Worm (Caenorhabditis elegans) whole organism, L4/young adult: Measurements from ENCODE around the gene grd-7.

ENCODE experiments used
- dao-5 ChIP-seq: sonication (generic microtip); optimal IDR thresholded peaks from 2 replicates; lab custom pipeline; 2016; ENCODE audit warnings: missing genotype, missing genetic modification characterization, moderate library complexity, missing compliant biosample characterization
- him-1 ChIP-seq: sonication (generic microtip); optimal IDR thresholded peaks from 2 replicates; lab custom pipeline; 2016; ENCODE audit warnings: missing genotype, missing genetic modification reagents, missing genetic modification characterization, missing compliant biosample characterization

- TF ChIP-seq him-1 (tag; lab: Kevin White, UChicago) (peak; percentile 7), dao-5 (tag; lab: Kevin White, UChicago) (no peak)
Observed at ce11 chrX:7224510-7224909, 44.8 kb downstream of the grd-7 start.
